Worm (Caenorhabditis elegans) whole organism, L4 larva: Measurements from ENCODE around the gene ZK1321.4.

Experiments used
- ceh-62 ChIP-seq: sonication (generic microtip); optimal IDR thresholded peaks from 2 replicates; lab custom pipeline; 2017; ENCODE audit warnings: missing biosample characterization, missing genetic modification characterization
- ces-1 ChIP-seq: fragments of 150-350 bp; sonication (generic microtip); optimal IDR thresholded peaks from 4 replicates; lab custom pipeline; 2014; ENCODE audit warnings: missing biosample characterization, missing genetic modification reagents, missing genetic modification characterization
- nhr-237 ChIP-seq: sonication (generic microtip); optimal IDR thresholded peaks from 2 replicates; lab custom pipeline; 2017; ENCODE audit warnings: missing biosample characterization, missing genetic modification characterization
- nhr-76 ChIP-seq: fragments of 150-350 bp; optimal IDR thresholded peaks from 2 replicates; lab custom pipeline; 2014; ENCODE audit warnings: missing biosample characterization, missing genetic modification characterization

DNA sequence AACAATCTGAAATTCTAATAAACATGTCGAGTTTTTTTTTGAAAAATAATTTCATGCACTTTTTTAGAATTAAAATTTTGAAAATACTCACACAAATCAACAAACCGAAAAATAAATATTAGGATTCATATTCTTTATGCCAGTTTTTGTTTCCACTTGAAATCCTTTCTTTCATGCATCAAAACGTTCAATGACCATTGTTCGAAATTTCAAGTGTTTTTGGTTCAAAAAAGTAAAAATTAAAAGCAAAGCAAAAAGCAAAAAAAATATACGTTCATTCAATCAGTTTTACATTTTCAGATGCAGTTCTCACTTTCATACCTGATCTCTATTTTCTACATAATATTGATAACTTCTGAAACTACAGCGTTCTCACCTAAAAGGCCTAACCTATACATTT is 20.0 kb downstream of the ZK1321.4 start, which contains the start of gene ZK1321.1:
- no peak for TF ChIP-seq nhr-237 (tag; lab: Kevin White, UChicago)
- no peak for TF ChIP-seq ces-1
- TF ChIP-seq nhr-76 (tag; lab: Kevin White, UChicago): no peak
- no peak for TF ChIP-seq ceh-62 (tag; lab: Kevin White, UChicago)
